Worm (Caenorhabditis elegans) whole organism, young adult: ENCODE results near the gene lsd-1.

Experiments
- F22D6.2 ChIP-seq: sonication (generic microtip); optimal IDR thresholded peaks from 2 replicates; lab custom pipeline; 2016; ENCODE audit warnings: mild to moderate bottlenecking, missing genetic modification characterization, missing compliant biosample characterization
- Y53F4B.3 ChIP-seq: fragments of 200-800 bp; sonication (Bioruptor generic); IDR thresholded peaks from 2 replicates; pipeline ENCODE4 v1.3.6; 2022; ENCODE audit warnings: missing genetic modification reagents, missing genetic modification characterization, missing compliant biosample characterization
- hlh-26 ChIP-seq: fragments of 200-800 bp; sonication (Bioruptor generic); conservative IDR thresholded peaks from 2 replicates; pipeline ENCODE4 v1.3.6; 2022; ENCODE audit warnings: missing genetic modification reagents, missing genetic modification characterization, missing compliant biosample characterization
- pbrm-1 ChIP-seq: fragments of 200-800 bp; sonication (Bioruptor generic); IDR thresholded peaks from 2 replicates; pipeline ENCODE4 v1.3.6; 2022; ENCODE audit warnings: missing genetic modification reagents, missing genetic modification characterization, missing compliant biosample characterization
- unc-62 ChIP-seq: fragments of 150-350 bp; optimal IDR thresholded peaks from 2 replicates; lab custom pipeline; 2014; ENCODE audit warnings: missing biosample characterization, missing genetic modification reagents, missing genetic modification characterization
- ztf-6 ChIP-seq: fragments of 200-800 bp; sonication (Bioruptor generic); IDR thresholded peaks from 2 replicates; pipeline ENCODE4 v1.3.6; 2022; ENCODE audit warnings: missing genetic modification reagents, missing genetic modification characterization, missing compliant biosample characterization

- no peak for TF ChIP-seq hlh-26 (GFP tag; lab: Robert Waterston, UW)
- TF ChIP-seq pbrm-1 (GFP tag; lab: Robert Waterston, UW) = no peak
- no peak for TF ChIP-seq ztf-6 (GFP tag; lab: Robert Waterston, UW)
- TF ChIP-seq unc-62 (GFP tag; lab: Kevin White, UChicago) = no peak
- no peak for TF ChIP-seq Y53F4B.3
- TF ChIP-seq F22D6.2 (tag; lab: Kevin White, UChicago) = no peak
These were observed 42.0 kb upstream of the lsd-1 start for ce11 chrX:11906626-11907025.
